Worm (Caenorhabditis elegans) whole organism, early embryonic: Measurements from ENCODE around the gene Y57G7A.6.
A peak's percentile ranks its signal among the peaks of the same experiment; 100 is the strongest.

ENCODE experiments used
- B0310.2 ChIP-seq: sonication (generic microtip); optimal IDR thresholded peaks from 2 replicates; lab custom pipeline; 2016; ENCODE audit warnings: mild to moderate bottlenecking, missing genetic modification characterization, missing compliant biosample characterization
- F13C5.2 ChIP-seq: sonication (generic microtip); optimal IDR thresholded peaks from 2 replicates; lab custom pipeline; 2017; ENCODE audit warnings: mild to moderate bottlenecking, missing genetic modification characterization, inconsistent platforms, missing compliant biosample characterization
- aly-1 ChIP-seq: sonication (generic microtip); optimal IDR thresholded peaks from 2 replicates; lab custom pipeline; 2016; ENCODE audit warnings: missing genetic modification characterization, missing compliant biosample characterization
- ama-1 ChIP-seq: fragments of 150-350 bp; optimal IDR thresholded peaks from 2 replicates; lab custom pipeline; 2014
- ceh-13 ChIP-seq: fragments of 200-800 bp; sonication (Bioruptor generic); optimal IDR thresholded peaks from 2 replicates; lab custom pipeline; 2018; ENCODE audit warnings: mild to moderate bottlenecking, missing genetic modification characterization, missing compliant biosample characterization
- ceh-36 ChIP-seq: sonication (generic microtip); optimal IDR thresholded peaks from 2 replicates; lab custom pipeline; 2016; ENCODE audit warnings: missing genetic modification characterization, inconsistent platforms, missing compliant biosample characterization
- ets-7 ChIP-seq: sonication (generic microtip); optimal IDR thresholded peaks from 2 replicates; lab custom pipeline; 2016; ENCODE audit warnings: missing genotype, missing genetic modification characterization, missing compliant biosample characterization
- flt-1 ChIP-seq: fragments of 200-800 bp; sonication (Bioruptor generic); IDR thresholded peaks from 2 replicates; pipeline ENCODE4 v1.3.6; 2022; ENCODE audit warnings: missing genetic modification characterization, missing compliant biosample characterization
- hmbx-1 ChIP-seq: sonication (generic microtip); optimal IDR thresholded peaks from 2 replicates; lab custom pipeline; 2016; ENCODE audit warnings: mild to moderate bottlenecking, missing genetic modification characterization, missing compliant biosample characterization
- hmg-4 ChIP-seq: fragments of 200-800 bp; sonication (Bioruptor generic); optimal IDR thresholded peaks from 2 replicates; lab custom pipeline; 2018; ENCODE audit warnings: mild to moderate bottlenecking, missing genetic modification characterization, missing compliant biosample characterization
- hnd-1 ChIP-seq: sonication (generic microtip); optimal IDR thresholded peaks from 2 replicates; lab custom pipeline; 2016; ENCODE audit warnings: missing genetic modification characterization, missing compliant biosample characterization
- pes-1 ChIP-seq: fragments of 200-800 bp; sonication (Bioruptor generic); IDR thresholded peaks from 2 replicates; pipeline ENCODE4 v1.3.6; 2022; ENCODE audit warnings: missing genetic modification reagents, missing genetic modification characterization, missing compliant biosample characterization
- scrt-1 ChIP-seq: fragments of 200-800 bp; sonication (Bioruptor generic); IDR thresholded peaks from 2 replicates; pipeline ENCODE4 v1.3.6; 2022; ENCODE audit warnings: missing genetic modification characterization, missing compliant biosample characterization
- sea-1 ChIP-seq: fragments of 200-800 bp; sonication (Bioruptor generic); conservative IDR thresholded peaks from 2 replicates; pipeline ENCODE4 v1.3.6; 2022; ENCODE audit warnings: missing genetic modification characterization, missing compliant biosample characterization
- tbx-11 ChIP-seq: fragments of 200-800 bp; sonication (Bioruptor generic); IDR thresholded peaks from 2 replicates; pipeline ENCODE4 v1.3.6; 2022; ENCODE audit warnings: missing genetic modification characterization, missing compliant biosample characterization
- tbx-37 ChIP-seq: fragments of 200-800 bp; sonication (Bioruptor generic); conservative IDR thresholded peaks from 2 replicates; pipeline ENCODE4 v1.3.6; 2022; ENCODE audit warnings: missing genetic modification reagents, missing genetic modification characterization, missing compliant biosample characterization
- tra-4 ChIP-seq: sonication (generic microtip); optimal IDR thresholded peaks from 2 replicates; lab custom pipeline; 2017; ENCODE audit warnings: missing genetic modification characterization, missing compliant biosample characterization

The Y57G7A.6 gene

ce11 chrII:1320412-1320811 is 35.0 kb upstream of the Y57G7A.6 start:
- TF ChIP-seq hmg-4 (GFP tag; lab: Kevin White, UChicago) (peak; percentile 81), tbx-11 (GFP tag; lab: Robert Waterston, UW) (0 out of 2 replicates have a peak, but pooled peaks have one; percentile 13), tbx-37 (GFP tag; lab: Robert Waterston, UW) (0 out of 2 replicates have a peak, but pooled peaks have one; percentile 17), flt-1 (GFP tag; lab: Robert Waterston, UW) (peak; percentile 64), sea-1 (GFP tag; lab: Robert Waterston, UW) (0 out of 2 replicates have a peak, but pooled peaks have one; percentile 48), aly-1 (tag; lab: Kevin White, UChicago) (no peak), scrt-1 (GFP tag; lab: Robert Waterston, UW) (no peak), ets-7 (tag; lab: Kevin White, UChicago) (no peak), pes-1 (peak; percentile 72), ama-1 (lab: Kevin White, UChicago) (peak; percentile 77), ceh-36 (peak; percentile 49), tra-4 (tag; lab: Kevin White, UChicago) (peak; percentile 38), F13C5.2 (tag; lab: Kevin White, UChicago) (peak; percentile 90), ceh-13 (GFP tag; lab: Kevin White, UChicago) (peak; percentile 23), hnd-1 (tag; lab: Kevin White, UChicago) (peak; percentile 5), B0310.2 (tag; lab: Kevin White, UChicago) (peak; percentile 52), hmbx-1 (tag; lab: Kevin White, UChicago) (peak; percentile 42)

ce11 chrII:1315245-1315644 is 29.8 kb upstream of the Y57G7A.6 start:
- TF ChIP-seq tbx-37 (GFP tag; lab: Robert Waterston, UW) (no peak), ceh-36 (no peak), hnd-1 (tag; lab: Kevin White, UChicago) (no peak), F13C5.2 (tag; lab: Kevin White, UChicago) (no peak), aly-1 (tag; lab: Kevin White, UChicago) (no peak), sea-1 (GFP tag; lab: Robert Waterston, UW) (no peak), B0310.2 (tag; lab: Kevin White, UChicago) (no peak), hmg-4 (GFP tag; lab: Kevin White, UChicago) (no peak), ets-7 (tag; lab: Kevin White, UChicago) (no peak), flt-1 (GFP tag; lab: Robert Waterston, UW) (no peak), tra-4 (tag; lab: Kevin White, UChicago) (no peak), hmbx-1 (tag; lab: Kevin White, UChicago) (no peak), pes-1 (no peak), scrt-1 (GFP tag; lab: Robert Waterston, UW) (no peak), tbx-11 (GFP tag; lab: Robert Waterston, UW) (no peak), ama-1 (lab: Kevin White, UChicago) (no peak)

ce11 chrII:1309892-1310516 is 24.6 kb upstream of the Y57G7A.6 start, which contains the start of the genes alh-6 and fcho-1:
TSS of gene alh-6 (minus strand) at chrII:1310133.
TSS of gene fcho-1 (plus strand) at chrII:1310515.
- TF ChIP-seq hmg-4 (GFP tag; lab: Kevin White, UChicago) (no peak), ama-1 (lab: Kevin White, UChicago) (no peak), tbx-37 (GFP tag; lab: Robert Waterston, UW) (no peak), scrt-1 (GFP tag; lab: Robert Waterston, UW) (no peak), B0310.2 (tag; lab: Kevin White, UChicago) (no peak)

- TF ChIP-seq sea-1 (GFP tag; lab: Robert Waterston, UW): no peak
- no peak for TF ChIP-seq hmbx-1 (tag; lab: Kevin White, UChicago)
- TF ChIP-seq ets-7 (tag; lab: Kevin White, UChicago): no peak
- TF ChIP-seq hnd-1 (tag; lab: Kevin White, UChicago): no peak
- no peak for TF ChIP-seq F13C5.2 (tag; lab: Kevin White, UChicago)
- TF ChIP-seq ceh-13 (GFP tag; lab: Kevin White, UChicago): no peak
- TF ChIP-seq ama-1 (lab: Kevin White, UChicago): no peak
- no peak for TF ChIP-seq tbx-11 (GFP tag; lab: Robert Waterston, UW)
- TF ChIP-seq hmg-4 (GFP tag; lab: Kevin White, UChicago): no peak
- no peak for TF ChIP-seq tbx-37 (GFP tag; lab: Robert Waterston, UW)
- no peak for TF ChIP-seq aly-1 (tag; lab: Kevin White, UChicago)
Observed at ce11 chrII:1306550-1306949, 21.1 kb upstream of the Y57G7A.6 start.

- TF ChIP-seq ama-1 (lab: Kevin White, UChicago) (no peak), scrt-1 (GFP tag; lab: Robert Waterston, UW) (no peak), sea-1 (GFP tag; lab: Robert Waterston, UW) (no peak), F13C5.2 (tag; lab: Kevin White, UChicago) (no peak), hmg-4 (GFP tag; lab: Kevin White, UChicago) (no peak), hnd-1 (tag; lab: Kevin White, UChicago) (no peak), tra-4 (tag; lab: Kevin White, UChicago) (no peak), ceh-13 (GFP tag; lab: Kevin White, UChicago) (no peak), hmbx-1 (tag; lab: Kevin White, UChicago) (no peak), pes-1 (no peak), tbx-11 (GFP tag; lab: Robert Waterston, UW) (no peak), aly-1 (tag; lab: Kevin White, UChicago) (no peak), B0310.2 (tag; lab: Kevin White, UChicago) (no peak), tbx-37 (GFP tag; lab: Robert Waterston, UW) (no peak), ceh-36 (no peak), flt-1 (GFP tag; lab: Robert Waterston, UW) (no peak), ets-7 (tag; lab: Kevin White, UChicago) (no peak)
Observed at ce11 chrII:1306036-1306435, 20.6 kb upstream of the Y57G7A.6 start, which contains the start of gene emc-2. TSS of gene emc-2 (minus strand) at chrII:1306136.

- TF ChIP-seq ceh-36 (no peak), ama-1 (lab: Kevin White, UChicago) (no peak)
Observed at ce11 chrII:1301554-1301953, 16.1 kb upstream of the Y57G7A.6 start, which contains the start of gene glb-31. TSS of gene glb-31 (minus strand) at chrII:1301654.
